Worm (Caenorhabditis elegans): Measurements from ENCODE around the gene F57H12.6.

- TF ChIP-seq tab-1 (GFP tag; IDR thresholded peaks at IDR 0.05) (no peak), flt-1 (GFP tag; IDR thresholded peaks at IDR 0.05) (no peak), ztf-23 (GFP tag; IDR thresholded peaks at IDR 0.05) (no peak), klf-2 (GFP tag; conservative IDR thresholded peaks at IDR 0.05) (no peak), ztf-29 (GFP tag; IDR thresholded peaks at IDR 0.05) (no peak), T22C8.4 (GFP tag; IDR thresholded peaks at IDR 0.05) (no peak), med-1 (GFP tag; optimal IDR thresholded peaks at IDR 0.05; ENCODE audit: insufficient read depth) (no peak)
These were observed 34.4 kb upstream of the F57H12.6 start for ce11 chrIV:8010521-8010920.
